Worm (Caenorhabditis elegans): ENCODE measurements around the gene F34H10.5.
"Not testable (repeated sequence)": the region's sequence is repeated elsewhere in the genome, so short reads cannot be mapped to it uniquely, and the experiment has no call there.

F34H10.5 gene

ce11 chrX:9635376-9635775, at the start of gene F34H10.5:
Gene F34H10.5, plus strand, starts transcription at chrX:9635676.
- TF ChIP-seq him-1 (tag; optimal IDR thresholded peaks at IDR 0.05) (no peak), W03F9.2 (tag; optimal IDR thresholded peaks at IDR 0.05) (no peak), dao-5 (tag; optimal IDR thresholded peaks at IDR 0.05) (no peak)

ce11 chrX:9587642-9588041, 47.8 kb upstream of the F34H10.5 start, which contains the start of gene gpx-3:
Gene gpx-3, plus strand, starts transcription at chrX:9587942.
- TF ChIP-seq W03F9.2 (tag; optimal IDR thresholded peaks at IDR 0.05) (no peak), dao-5 (tag; optimal IDR thresholded peaks at IDR 0.05) (no peak), him-1 (tag; optimal IDR thresholded peaks at IDR 0.05) (no peak)

ce11 chrX:9589123-9589522, 46.4 kb upstream of the F34H10.5 start, which contains the start of gene del-8:
Gene del-8, plus strand, starts transcription at chrX:9589423.
- TF ChIP-seq dao-5 (tag; optimal IDR thresholded peaks at IDR 0.05) (no peak), W03F9.2 (tag; optimal IDR thresholded peaks at IDR 0.05) (no peak), him-1 (tag; optimal IDR thresholded peaks at IDR 0.05) (no peak)

- TF ChIP-seq dao-5 (tag; optimal IDR thresholded peaks at IDR 0.05) (no peak), him-1 (tag; optimal IDR thresholded peaks at IDR 0.05) (no peak), W03F9.2 (tag; optimal IDR thresholded peaks at IDR 0.05) (no peak)
Measured at ce11 chrX:9597299-9597698, 38.2 kb upstream of the F34H10.5 start.

ce11 chrX:9602625-9603024, 32.9 kb upstream of the F34H10.5 start:
- TF ChIP-seq dao-5 (tag; optimal IDR thresholded peaks at IDR 0.05), result no peak
- TF ChIP-seq him-1 (tag; optimal IDR thresholded peaks at IDR 0.05), result no peak
- no peak for TF ChIP-seq W03F9.2 (tag; optimal IDR thresholded peaks at IDR 0.05)

- TF ChIP-seq dao-5 (tag; optimal IDR thresholded peaks at IDR 0.05) (no peak), him-1 (tag; optimal IDR thresholded peaks at IDR 0.05) (no peak), W03F9.2 (tag; optimal IDR thresholded peaks at IDR 0.05) (no peak)
Measured at ce11 chrX:9603180-9603579, 32.3 kb upstream of the F34H10.5 start.

- TF ChIP-seq dao-5 (tag; optimal IDR thresholded peaks at IDR 0.05) (no peak), him-1 (tag; optimal IDR thresholded peaks at IDR 0.05) (no peak), W03F9.2 (tag; optimal IDR thresholded peaks at IDR 0.05) (no peak)
Measured at ce11 chrX:9608127-9608526, 27.3 kb upstream of the F34H10.5 start.

ce11 chrX:9610040-9610613, 25.3 kb upstream of the F34H10.5 start, which contains the start of gene C11E4.6:
Gene C11E4.6, plus strand, starts transcription at chrX:9610563.
- no peak for TF ChIP-seq W03F9.2 (tag; optimal IDR thresholded peaks at IDR 0.05)
- no peak for TF ChIP-seq dao-5 (tag; optimal IDR thresholded peaks at IDR 0.05)
- no peak for TF ChIP-seq him-1 (tag; optimal IDR thresholded peaks at IDR 0.05)

- no peak for TF ChIP-seq dao-5 (tag; optimal IDR thresholded peaks at IDR 0.05)
- no peak for TF ChIP-seq him-1 (tag; optimal IDR thresholded peaks at IDR 0.05)
- no peak for TF ChIP-seq W03F9.2 (tag; optimal IDR thresholded peaks at IDR 0.05)
Measured at ce11 chrX:9616919-9617318, 18.6 kb upstream of the F34H10.5 start, which contains the start of gene C11E4.7. Gene C11E4.7, plus strand, starts transcription at chrX:9617219.

ce11 chrX:9620136-9620535, 15.3 kb upstream of the F34H10.5 start, which contains the start of gene C11E4.8:
Gene C11E4.8, plus strand, starts transcription at chrX:9620436.
- TF ChIP-seq dao-5 (tag; optimal IDR thresholded peaks at IDR 0.05), result no peak
- TF ChIP-seq him-1 (tag; optimal IDR thresholded peaks at IDR 0.05), result no peak

ce11 chrX:9622609-9623008, 12.9 kb upstream of the F34H10.5 start:
- TF ChIP-seq him-1 (tag; optimal IDR thresholded peaks at IDR 0.05) (no peak), dao-5 (tag; optimal IDR thresholded peaks at IDR 0.05) (peak; percentile 71)

- TF ChIP-seq him-1, W03F9.2, dao-5 (tag; optimal IDR thresholded peaks at IDR 0.05): not testable (repeated sequence)
Measured at ce11 chrX:9625824-9626223, 9.7 kb upstream of the F34H10.5 start, which contains the start of gene F34H10.1. Gene F34H10.1, plus strand, starts transcription at chrX:9626124.

ce11 chrX:9629552-9629951, 5.9 kb upstream of the F34H10.5 start:
- TF ChIP-seq dao-5 (tag; optimal IDR thresholded peaks at IDR 0.05) (no peak), W03F9.2 (tag; optimal IDR thresholded peaks at IDR 0.05) (no peak), him-1 (tag; optimal IDR thresholded peaks at IDR 0.05) (no peak)

ce11 chrX:9634925-9635324, 551 bp upstream of the F34H10.5 start, which contains the start of gene F34H10.3:
Gene F34H10.3, minus strand, starts transcription at chrX:9635025.
- TF ChIP-seq dao-5 (tag; optimal IDR thresholded peaks at IDR 0.05) (no peak), W03F9.2 (tag; optimal IDR thresholded peaks at IDR 0.05) (no peak), him-1 (tag; optimal IDR thresholded peaks at IDR 0.05) (no peak)

- TF ChIP-seq him-1 (tag; optimal IDR thresholded peaks at IDR 0.05) (no peak), W03F9.2 (tag; optimal IDR thresholded peaks at IDR 0.05) (no peak), dao-5 (tag; optimal IDR thresholded peaks at IDR 0.05) (no peak)
Measured at ce11 chrX:9637137-9637536, 1.7 kb downstream of the F34H10.5 start.
